Worm (Caenorhabditis elegans): ENCODE results near the gene rpb-11.

Gene rpb-11

ce11 chrII:14094590-14094989 is 34.7 kb downstream of the rpb-11 start, which contains the start of gene col-87:
TSS of gene col-87 (minus strand) at chrII:14094690.
- TF ChIP-seq unc-39 (tag; optimal IDR thresholded peaks at IDR 0.05) (no peak), ceh-28 (tag; optimal IDR thresholded peaks at IDR 0.05) (no peak), fkh-2 (tag; optimal IDR thresholded peaks at IDR 0.05) (no peak), nhr-67 (tag; optimal IDR thresholded peaks at IDR 0.05) (no peak), nhr-12 (tag; optimal IDR thresholded peaks at IDR 0.05) (no peak), pqm-1 (tag; optimal IDR thresholded peaks at IDR 0.05) (no peak), mml-1 (tag; optimal IDR thresholded peaks at IDR 0.05) (no peak), elt-3 (tag; optimal IDR thresholded peaks at IDR 0.05) (no peak), ceh-9 (tag; optimal IDR thresholded peaks at IDR 0.05) (no peak), aly-2 (tag; optimal IDR thresholded peaks at IDR 0.05) (no peak), nhr-43 (tag; optimal IDR thresholded peaks at IDR 0.05; ENCODE audit: poor library complexity, severe bottlenecking) (no peak), nhr-25 (tag; optimal IDR thresholded peaks at IDR 0.05) (no peak), ceh-16 (tag; optimal IDR thresholded peaks at IDR 0.05) (no peak), snpc-4 (tag; optimal IDR thresholded peaks at IDR 0.05) (no peak), eor-1 (tag; optimal IDR thresholded peaks at IDR 0.05) (no peak), nhr-77 (tag; optimal IDR thresholded peaks at IDR 0.05) (no peak), sea-2 (GFP tag; optimal IDR thresholded peaks at IDR 0.05) (no peak), daf-12 (tag; optimal IDR thresholded peaks at IDR 0.05) (no peak), lsy-12 (tag; optimal IDR thresholded peaks at IDR 0.05) (no peak), tbx-2 (tag; optimal IDR thresholded peaks at IDR 0.05) (no peak)

ce11 chrII:14095875-14096274 is 36.0 kb downstream of the rpb-11 start:
- no peak for TF ChIP-seq lsy-12 (tag; optimal IDR thresholded peaks at IDR 0.05)

ce11 chrII:14096814-14097213 is 36.9 kb downstream of the rpb-11 start:
- TF ChIP-seq mml-1 (tag; optimal IDR thresholded peaks at IDR 0.05) (no peak), ama-1 (optimal IDR thresholded peaks at IDR 0.05) (no peak), nhr-12 (tag; optimal IDR thresholded peaks at IDR 0.05) (no peak), ceh-9 (tag; optimal IDR thresholded peaks at IDR 0.05) (no peak), ceh-16 (tag; optimal IDR thresholded peaks at IDR 0.05) (no peak), hmg-11 (tag; optimal IDR thresholded peaks at IDR 0.05) (no peak), fos-1 (tag; optimal IDR thresholded peaks at IDR 0.05) (no peak)

ce11 chrII:14097518-14097917 is 37.6 kb downstream of the rpb-11 start, which contains the start of gene Y39G8C.2:
TSS of gene Y39G8C.2 (minus strand) at chrII:14097618.
- TF ChIP-seq nhr-43 (tag; optimal IDR thresholded peaks at IDR 0.05; ENCODE audit: poor library complexity, severe bottlenecking) (no peak), ama-1 (optimal IDR thresholded peaks at IDR 0.05) (no peak), fkh-2 (tag; optimal IDR thresholded peaks at IDR 0.05) (no peak), aly-2 (tag; optimal IDR thresholded peaks at IDR 0.05) (no peak), egl-5 (tag; optimal IDR thresholded peaks at IDR 0.05) (no peak), zag-1 (tag; optimal IDR thresholded peaks at IDR 0.05) (no peak), tbx-2 (tag; optimal IDR thresholded peaks at IDR 0.05) (no peak), hmg-11 (tag; optimal IDR thresholded peaks at IDR 0.05) (no peak), nhr-67 (tag; optimal IDR thresholded peaks at IDR 0.05) (no peak), eor-1 (tag; optimal IDR thresholded peaks at IDR 0.05) (no peak), nhr-23 (tag; optimal IDR thresholded peaks at IDR 0.05) (no peak), lin-39 (tag; optimal IDR thresholded peaks at IDR 0.05) (no peak), nhr-237 (tag; optimal IDR thresholded peaks at IDR 0.05) (no peak), lin-15B (tag; optimal IDR thresholded peaks at IDR 0.05) (no peak), skn-1 (tag; optimal IDR thresholded peaks at IDR 0.05) (no peak), ceh-82 (tag; optimal IDR thresholded peaks at IDR 0.05) (no peak), nhr-28 (tag; optimal IDR thresholded peaks at IDR 0.05) (no peak)

ce11 chrII:14098348-14098747 is 38.5 kb downstream of the rpb-11 start:
- TF ChIP-seq fkh-10 (GFP tag; optimal IDR thresholded peaks at IDR 0.05) (peak; percentile 4), mml-1 (tag; optimal IDR thresholded peaks at IDR 0.05) (no peak)

- TF ChIP-seq aly-2 (tag; optimal IDR thresholded peaks at IDR 0.05) (no peak), nhr-237 (tag; optimal IDR thresholded peaks at IDR 0.05) (no peak), nhr-28 (tag; optimal IDR thresholded peaks at IDR 0.05) (no peak), sea-2 (GFP tag; optimal IDR thresholded peaks at IDR 0.05) (no peak), mml-1 (tag; optimal IDR thresholded peaks at IDR 0.05) (no peak), ceh-16 (tag; optimal IDR thresholded peaks at IDR 0.05) (no peak), nhr-23 (tag; optimal IDR thresholded peaks at IDR 0.05) (no peak)
Measured at ce11 chrII:14100963-14101362, 41.1 kb downstream of the rpb-11 start, which contains the start of gene bkip-1. TSS of gene bkip-1 (plus strand) at chrII:14101263.

Data from whole organism, L3 larva.